ENCODE assay signal across 1 fruit fly cellular context in the genomic region with DNA sequence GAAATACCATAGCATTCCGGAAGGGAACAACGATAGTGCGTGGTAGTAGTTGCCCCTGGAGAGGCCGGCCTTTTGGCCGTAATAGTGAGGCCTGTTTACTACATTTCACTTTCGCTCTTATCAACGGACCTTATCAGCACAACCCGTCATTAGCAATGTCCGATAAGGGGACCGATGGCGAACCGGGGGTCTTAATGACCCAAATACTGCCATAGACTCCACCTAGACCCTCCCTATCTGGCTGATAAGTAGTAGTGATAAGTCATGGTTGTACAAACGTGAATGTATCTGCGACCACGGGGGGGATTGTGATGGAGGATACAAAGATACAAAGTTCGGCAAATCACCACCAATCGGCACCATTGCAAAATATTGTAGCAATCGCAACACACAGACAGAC.
A peak's percentile ranks its signal among the peaks of the same experiment; 100 is the strongest.
TF ChIP-seq lines count a peak whose summit lies in the region.

No protein-coding gene starts in this region.

TF ChIP-seq in whole organism, embryonic, 481 proteins besides CTCF, POLR2A, EP300 and RAD21 (continued from another document):
- no peak for TF ChIP-seq dysf (GFP tag; IDR thresholded peaks at IDR 0.05; lab: Robert Waterston, UW)
- TF ChIP-seq B-H2 (GFP tag; optimal IDR thresholded peaks at IDR 0.05; lab: Kevin White, UChicago), result peak; percentile 3
- TF ChIP-seq CG15011 (GFP tag; optimal IDR thresholded peaks at IDR 0.05; lab: Kevin White, UChicago), result no peak
- TF ChIP-seq CG10543 (GFP tag; optimal IDR thresholded peaks at IDR 0.05; lab: Kevin White, UChicago), result peak; percentile 52
- TF ChIP-seq CG32772 (GFP tag; IDR thresholded peaks at IDR 0.05; lab: Robert Waterston, UW), result no peak
- TF ChIP-seq GATAe (GFP tag; conservative IDR thresholded peaks at IDR 0.05; lab: Robert Waterston, UW), result peak; percentile 87
- no peak for TF ChIP-seq kay (GFP tag; optimal IDR thresholded peaks at IDR 0.05; lab: Kevin White, UChicago)
- no peak for TF ChIP-seq vnd (GFP tag; IDR thresholded peaks at IDR 0.05; lab: Robert Waterston, UW; ENCODE audit: partially characterized antibody)
- TF ChIP-seq Hr78 (GFP tag; optimal IDR thresholded peaks at IDR 0.05; lab: Kevin White, UChicago), result peak in 1 of 2 experiments; percentile 11
- no peak for TF ChIP-seq CG15073 (GFP tag; optimal IDR thresholded peaks at IDR 0.05; lab: Kevin White, UChicago)
- TF ChIP-seq gsb-n (tag; optimal IDR thresholded peaks at IDR 0.05; lab: Kevin White, UChicago), result no peak
- no peak for TF ChIP-seq CG6765 (GFP tag; optimal IDR thresholded peaks at IDR 0.05; lab: Kevin White, UChicago)
- no peak for TF ChIP-seq CG17361 (GFP tag; IDR thresholded peaks at IDR 0.05; lab: Robert Waterston, UW)
- TF ChIP-seq CG14441 (GFP tag; IDR thresholded peaks at IDR 0.05; lab: Robert Waterston, UW), result no peak
- TF ChIP-seq CG17328 (GFP tag; IDR thresholded peaks at IDR 0.05; lab: Robert Waterston, UW), result no peak
- no peak for TF ChIP-seq HmgD (GFP tag; optimal IDR thresholded peaks at IDR 0.05; lab: Kevin White, UChicago)
- TF ChIP-seq eyg (GFP tag; optimal IDR thresholded peaks at IDR 0.05; lab: Kevin White, UChicago), result no peak
- TF ChIP-seq CG10654 (GFP tag; optimal IDR thresholded peaks at IDR 0.05; lab: Kevin White, UChicago), result no peak
- TF ChIP-seq H15 (GFP tag; IDR thresholded peaks at IDR 0.05; lab: Robert Waterston, UW), result no peak
- TF ChIP-seq Rx (GFP tag; IDR thresholded peaks at IDR 0.05; lab: Robert Waterston, UW), result no peak
- TF ChIP-seq HLH4C (GFP tag; IDR thresholded peaks at IDR 0.05; lab: Robert Waterston, UW; ENCODE audit: partially characterized antibody), result no peak
- peak; percentile 70 for TF ChIP-seq mirr (GFP tag; optimal IDR thresholded peaks at IDR 0.05; lab: Kevin White, UChicago)
- TF ChIP-seq gcm (GFP tag; optimal IDR thresholded peaks at IDR 0.05; lab: Kevin White, UChicago), result no peak
- no peak for TF ChIP-seq repo (GFP tag; optimal IDR thresholded peaks at IDR 0.05; lab: Kevin White, UChicago)
- no peak for TF ChIP-seq Ssrp (tag; optimal IDR thresholded peaks at IDR 0.05; lab: Kevin White, UChicago)
- TF ChIP-seq CG34376 (GFP tag; optimal IDR thresholded peaks at IDR 0.05; lab: Kevin White, UChicago), result peak; percentile 56
- TF ChIP-seq CG17186 (GFP tag; optimal IDR thresholded peaks at IDR 0.05; lab: Kevin White, UChicago), result no peak
- TF ChIP-seq CG7928 (GFP tag; optimal IDR thresholded peaks at IDR 0.05; lab: Kevin White, UChicago), result no peak
- no peak for TF ChIP-seq CG2889 (GFP tag; IDR thresholded peaks at IDR 0.05; lab: Robert Waterston, UW)
- TF ChIP-seq CG10979 (tag; optimal IDR thresholded peaks at IDR 0.05; lab: Kevin White, UChicago), result no peak
- TF ChIP-seq CG1792 (GFP tag; optimal IDR thresholded peaks at IDR 0.05; lab: Kevin White, UChicago), result no peak
- no peak for TF ChIP-seq CG7786 (GFP tag; optimal IDR thresholded peaks at IDR 0.05; lab: Kevin White, UChicago)
- no peak for TF ChIP-seq chif (GFP tag; optimal IDR thresholded peaks at IDR 0.05; lab: Kevin White, UChicago)
- no peak for TF ChIP-seq Dp (GFP tag; optimal IDR thresholded peaks at IDR 0.05; lab: Kevin White, UChicago)
- no peak for TF ChIP-seq Dip2 (GFP tag; IDR thresholded peaks at IDR 0.05; lab: Robert Waterston, UW)
- TF ChIP-seq esg (GFP tag; conservative IDR thresholded peaks at IDR 0.05; lab: Robert Waterston, UW), result no peak
- no peak for TF ChIP-seq trem (tag; optimal IDR thresholded peaks at IDR 0.05; lab: Kevin White, UChicago)
- peak; percentile 33 for TF ChIP-seq sens (GFP tag; lab: Kevin White, UChicago)
- TF ChIP-seq NK7.1 (GFP tag; optimal IDR thresholded peaks at IDR 0.05; lab: Kevin White, UChicago), result no peak
- no peak for TF ChIP-seq gro (GFP tag; optimal IDR thresholded peaks at IDR 0.05; lab: Kevin White, UChicago)
- peak; percentile 99 for TF ChIP-seq sug (tag; optimal IDR thresholded peaks at IDR 0.05; lab: Kevin White, UChicago)
- TF ChIP-seq CG9817 (tag; optimal IDR thresholded peaks at IDR 0.05; lab: Kevin White, UChicago), result no peak
- TF ChIP-seq oc (tag; optimal IDR thresholded peaks at IDR 0.05; lab: Kevin White, UChicago), result no peak
- peak; percentile 80 for TF ChIP-seq grn (GFP tag; optimal IDR thresholded peaks at IDR 0.05; lab: Kevin White, UChicago)
- no peak for TF ChIP-seq CG5953 (GFP tag; IDR thresholded peaks at IDR 0.05; lab: Robert Waterston, UW)
- no peak for TF ChIP-seq crc (GFP tag; optimal IDR thresholded peaks at IDR 0.05; lab: Kevin White, UChicago)
- TF ChIP-seq wek (GFP tag; optimal IDR thresholded peaks at IDR 0.05; lab: Kevin White, UChicago), result no peak
- TF ChIP-seq CG15479 (GFP tag; optimal IDR thresholded peaks at IDR 0.05; lab: Kevin White, UChicago), result peak; percentile 49
- peak; percentile 33; the same call in 1 of the 2 replicates for TF ChIP-seq crol (GFP tag; IDR thresholded peaks at IDR 0.05; lab: Robert Waterston, UW)
- TF ChIP-seq chinmo (GFP tag; IDR thresholded peaks at IDR 0.05; lab: Robert Waterston, UW; ENCODE audit: partially characterized antibody), result 0 out of 4 replicates have a peak, but pooled peaks have one; percentile 32
- TF ChIP-seq CG8359 (GFP tag; optimal IDR thresholded peaks at IDR 0.05; lab: Kevin White, UChicago; ENCODE audit: borderline replicate concordance), result no peak
- peak; percentile 52 for TF ChIP-seq sd (tag; optimal IDR thresholded peaks at IDR 0.05; lab: Kevin White, UChicago)
- no peak for TF ChIP-seq twi (tag; optimal IDR thresholded peaks at IDR 0.05; lab: Kevin White, UChicago)
